Fruit fly (Drosophila melanogaster) whole organism, embryonic: ENCODE data around the gene gish.

Experiments
- Ada2b ChIP-seq: fragments of 200-800 bp; sonication (Bioruptor generic); IDR thresholded peaks from 2 replicates; pipeline ENCODE4 v1.3.6; 2022; ENCODE audit warnings: missing biosample characterization, missing genetic modification characterization
- BEAF-32 ChIP-seq: fragments of 200-800 bp; sonication (Bioruptor generic); optimal IDR thresholded peaks from 3 replicates; lab custom pipeline; 2017; ENCODE audit warnings: missing biosample characterization, missing genetic modification characterization, mild to moderate bottlenecking, moderate library complexity, missing genetic modification reagents
- CG10565 ChIP-seq: fragments of 200-800 bp; sonication (Bioruptor generic); optimal IDR thresholded peaks from 3 replicates; lab custom pipeline; 2016; ENCODE audit warnings: missing biosample characterization, mild to moderate bottlenecking, missing genetic modification characterization
- CG11398 ChIP-seq: fragments of 200-800 bp; sonication (Bioruptor generic); optimal IDR thresholded peaks from 2 replicates; lab custom pipeline; 2016; ENCODE audit warnings: missing biosample characterization, missing genetic modification characterization
- CG11504 ChIP-seq: fragments of 200-800 bp; sonication (Bioruptor generic); optimal IDR thresholded peaks from 3 replicates; lab custom pipeline; 2019; ENCODE audit warnings: missing biosample characterization, mild to moderate bottlenecking, missing genetic modification characterization, moderate library complexity
- CG12071 ChIP-seq: fragments of 200-800 bp; sonication (Bioruptor generic); optimal IDR thresholded peaks from 3 replicates; lab custom pipeline; 2018; ENCODE audit warnings: missing biosample characterization, mild to moderate bottlenecking, missing genetic modification characterization
- CG12155 ChIP-seq: fragments of 200-800 bp; sonication (Bioruptor generic); optimal IDR thresholded peaks from 3 replicates; lab custom pipeline; 2016; ENCODE audit warnings: missing biosample characterization, missing genetic modification characterization
- CG12942 ChIP-seq: fragments of 200-800 bp; sonication (Bioruptor generic); optimal IDR thresholded peaks from 3 replicates; lab custom pipeline; 2016; ENCODE audit warnings: missing biosample characterization, missing genetic modification characterization
- CG14860 ChIP-seq: fragments of 200-800 bp; sonication (Bioruptor generic); IDR thresholded peaks from 3 replicates; pipeline ENCODE4 v1.3.6; 2022; ENCODE audit warnings: missing biosample characterization, missing genetic modification characterization; ENCODE audit not compliant: partially characterized antibody
- CG15269 ChIP-seq: fragments of 200-800 bp; sonication (Bioruptor generic); optimal IDR thresholded peaks from 2 replicates; lab custom pipeline; 2018; ENCODE audit warnings: missing biosample characterization, mild to moderate bottlenecking, missing genetic modification characterization, moderate library complexity
- CG17361 ChIP-seq: fragments of 200-800 bp; sonication (Bioruptor generic); IDR thresholded peaks from 3 replicates; pipeline ENCODE4 v1.3.6; 2022; ENCODE audit warnings: missing biosample characterization, missing genetic modification characterization
- CG1832 ChIP-seq: fragments of 200-800 bp; sonication (Bioruptor generic); optimal IDR thresholded peaks from 2 replicates; lab custom pipeline; 2017; ENCODE audit warnings: missing biosample characterization, mild to moderate bottlenecking, missing genetic modification characterization, inconsistent platforms
- CG30020 ChIP-seq: fragments of 200-800 bp; optimal IDR thresholded peaks from 2 replicates; lab custom pipeline; 2019; ENCODE audit warnings: missing biosample characterization, mild to moderate bottlenecking, missing genetic modification characterization, moderate library complexity
- CG31224 ChIP-seq: fragments of 200-800 bp; sonication (Bioruptor generic); IDR thresholded peaks from 2 replicates; pipeline ENCODE4 v1.3.6; 2022; ENCODE audit warnings: missing biosample characterization, missing genetic modification characterization
- CG31388 ChIP-seq: fragments of 200-800 bp; sonication (Bioruptor generic); optimal IDR thresholded peaks from 2 replicates; lab custom pipeline; 2016; ENCODE audit warnings: missing biosample characterization, missing genetic modification characterization
- CG3163 ChIP-seq: fragments of 200-800 bp; sonication (Bioruptor generic); optimal IDR thresholded peaks from 3 replicates; lab custom pipeline; 2016; ENCODE audit warnings: missing biosample characterization, missing genetic modification characterization
- CG4328 ChIP-seq: fragments of 200-800 bp; sonication (Bioruptor generic); optimal IDR thresholded peaks from 3 replicates; lab custom pipeline; 2017; ENCODE audit warnings: missing biosample characterization, missing genetic modification reagents, missing genetic modification characterization
- CG4404 ChIP-seq: fragments of 200-800 bp; sonication (Bioruptor generic); IDR thresholded peaks from 2 replicates; pipeline ENCODE4 v1.3.6; 2022; ENCODE audit warnings: missing biosample characterization, missing genetic modification characterization
- CG5953 ChIP-seq: fragments of 200-800 bp; sonication (Bioruptor generic); IDR thresholded peaks from 2 replicates; pipeline ENCODE4 v1.3.6; 2022; ENCODE audit warnings: missing biosample characterization, missing genetic modification characterization
- CG9215 ChIP-seq: fragments of 200-800 bp; sonication (Bioruptor generic); IDR thresholded peaks from 2 replicates; pipeline ENCODE4 v1.3.6; 2022; ENCODE audit warnings: missing biosample characterization, missing genetic modification characterization
- CG9437 ChIP-seq: fragments of 200-800 bp; sonication (Bioruptor generic); optimal IDR thresholded peaks from 2 replicates; lab custom pipeline; 2018; ENCODE audit warnings: missing biosample characterization, mild to moderate bottlenecking, missing genetic modification characterization
- CrebB ChIP-seq: fragments of 200-800 bp; sonication (Bioruptor generic); optimal IDR thresholded peaks from 3 replicates; lab custom pipeline; 2018; ENCODE audit warnings: missing biosample characterization, mild to moderate bottlenecking, missing genetic modification characterization
- D19A ChIP-seq: fragments of 200-800 bp; optimal IDR thresholded peaks from 3 replicates; lab custom pipeline; 2019; ENCODE audit warnings: missing biosample characterization, mild to moderate bottlenecking, missing genetic modification characterization, moderate library complexity
- Dad ChIP-seq: fragments of 200-800 bp; sonication (Bioruptor generic); optimal IDR thresholded peaks from 3 replicates; lab custom pipeline; 2016; ENCODE audit warnings: missing biosample characterization, missing genetic modification characterization
- Dp ChIP-seq: fragments of 200-800 bp; sonication (Bioruptor generic); optimal IDR thresholded peaks from 2 replicates; lab custom pipeline; 2018; ENCODE audit warnings: missing biosample characterization, mild to moderate bottlenecking, missing genetic modification characterization, moderate library complexity
- Ets65A ChIP-seq: fragments of 200-800 bp; sonication (Bioruptor generic); peaks from one replicate; lab custom pipeline; 2016; ENCODE audit warnings: missing biosample characterization, missing genetic modification characterization
- Fer1 ChIP-seq: fragments of 200-800 bp; sonication (Bioruptor generic); optimal IDR thresholded peaks from 2 replicates; lab custom pipeline; 2017; ENCODE audit warnings: missing biosample characterization, mild to moderate bottlenecking, missing genetic modification characterization
- H2.0 ChIP-seq: fragments of 200-800 bp; sonication (Bioruptor generic); IDR thresholded peaks from 2 replicates; pipeline ENCODE4 v1.3.6; 2022; ENCODE audit warnings: missing biosample characterization, missing genetic modification characterization
- HLH4C ChIP-seq: fragments of 200-800 bp; sonication (Bioruptor generic); IDR thresholded peaks from 3 replicates; pipeline ENCODE4 v1.3.6; 2022; ENCODE audit warnings: missing biosample characterization, missing genetic modification characterization; ENCODE audit not compliant: partially characterized antibody
- Hand ChIP-seq: fragments of 200-800 bp; sonication (Bioruptor generic); optimal IDR thresholded peaks from 2 replicates; lab custom pipeline; 2017; ENCODE audit warnings: mild to moderate bottlenecking, missing biosample characterization, missing genetic modification reagents, missing genetic modification characterization
- Hr78 ChIP-seq, 2 experiments: fragments of 200-800 bp in 1 of 2; fragments of >200 bp in 1 of 2; sonication (Bioruptor generic) in 1 of 2; optimal IDR thresholded peaks; 2 replicates each; lab custom pipeline; 2017 to 2019; ENCODE audit warnings: missing biosample characterization in 2 of 2, missing genetic modification characterization in 2 of 2, mild to moderate bottlenecking in 1 of 2, moderate library complexity in 1 of 2
- Med ChIP-seq: fragments of 200-800 bp; sonication (Bioruptor generic); peaks from one replicate; lab custom pipeline; 2016; ENCODE audit warnings: missing biosample characterization, missing genetic modification characterization, mild to moderate bottlenecking, inconsistent platforms, moderate library complexity
- Sox102F ChIP-seq: fragments of 200-800 bp; sonication (Bioruptor generic); optimal IDR thresholded peaks from 2 replicates; lab custom pipeline; 2018; ENCODE audit warnings: missing biosample characterization, mild to moderate bottlenecking, missing genetic modification characterization, moderate library complexity
- Sry-β ChIP-seq: fragments of 200-800 bp; sonication (Bioruptor generic); optimal IDR thresholded peaks from 2 replicates; lab custom pipeline; 2018; ENCODE audit warnings: missing biosample characterization, mild to moderate bottlenecking, missing genetic modification characterization, moderate library complexity
- bsh ChIP-seq, 2 experiments: fragments of 200-800 bp; sonication (Bioruptor generic); optimal IDR thresholded peaks; 2 replicates each; lab custom pipeline; 2017 to 2018; ENCODE audit warnings: mild to moderate bottlenecking in 2 of 2, missing biosample characterization in 2 of 2, missing genetic modification characterization in 2 of 2, moderate library complexity in 1 of 2
- caup ChIP-seq: fragments of 200-800 bp; sonication (Bioruptor generic); optimal IDR thresholded peaks from 3 replicates; lab custom pipeline; 2017; ENCODE audit warnings: missing biosample characterization, mild to moderate bottlenecking, missing genetic modification characterization, moderate library complexity; ENCODE audit not compliant: severe bottlenecking
- fu2 ChIP-seq: fragments of 200-800 bp; sonication (Bioruptor generic); optimal IDR thresholded peaks from 2 replicates; lab custom pipeline; 2016; ENCODE audit warnings: missing biosample characterization, missing genetic modification characterization
- gcm ChIP-seq: fragments of 200-800 bp; sonication (Bioruptor generic); optimal IDR thresholded peaks from 2 replicates; lab custom pipeline; 2019; ENCODE audit warnings: missing biosample characterization, mild to moderate bottlenecking, missing genetic modification characterization, moderate library complexity
- jigr1 ChIP-seq: fragments of 200-800 bp; sonication (Bioruptor generic); IDR thresholded peaks from 3 replicates; pipeline ENCODE4 v1.3.6; 2022; ENCODE audit warnings: missing biosample characterization, missing genetic modification characterization
- kah ChIP-seq: fragments of 200-800 bp; sonication (Bioruptor generic); optimal IDR thresholded peaks from 2 replicates; lab custom pipeline; 2018; ENCODE audit warnings: missing biosample characterization, mild to moderate bottlenecking, missing genetic modification characterization
- pan ChIP-seq, 4 experiments: fragments of >200 bp in 3 of 4; fragments of 200-800 bp in 1 of 4; sonication (Bioruptor generic) in 1 of 4; optimal IDR thresholded peaks in 3 of 4; IDR thresholded peaks in 1 of 4; 2 replicates each; pipeline versions ENCODE4 v1.3.6 to Lab custom; 2017 to 2022; ENCODE audit warnings: missing biosample characterization in 2 of 4, missing genetic modification characterization in 2 of 4, mixed read lengths in 1 of 4
- phol ChIP-seq: fragments of 200-800 bp; sonication (Bioruptor generic); optimal IDR thresholded peaks from 3 replicates; lab custom pipeline; 2018; ENCODE audit warnings: missing biosample characterization, mild to moderate bottlenecking, missing genetic modification characterization, moderate library complexity
- run ChIP-seq: fragments of 200-800 bp; sonication (Bioruptor generic); optimal IDR thresholded peaks from 3 replicates; lab custom pipeline; 2018; ENCODE audit warnings: missing biosample characterization, mild to moderate bottlenecking, missing genetic modification characterization
- scrt ChIP-seq: fragments of 200-800 bp; sonication (Bioruptor generic); optimal IDR thresholded peaks from 2 replicates; lab custom pipeline; 2018; ENCODE audit warnings: missing biosample characterization, mild to moderate bottlenecking, missing genetic modification characterization, moderate library complexity
- stc ChIP-seq: fragments of 200-800 bp; sonication (Bioruptor generic); IDR thresholded peaks from 2 replicates; pipeline ENCODE4 v1.3.6; 2022; ENCODE audit warnings: missing biosample characterization, missing genetic modification characterization
- tll ChIP-seq, 2 experiments: fragments of 200-800 bp in 1 of 2; fragments of >200 bp in 1 of 2; sonication (Bioruptor generic) in 1 of 2; optimal IDR thresholded peaks; 2 replicates each; lab custom pipeline; 2017 to 2019; ENCODE audit warnings: missing biosample characterization in 2 of 2, missing genetic modification characterization in 2 of 2, mild to moderate bottlenecking in 1 of 2, moderate library complexity in 1 of 2
- tx ChIP-seq: fragments of 200-800 bp; sonication (Bioruptor generic); optimal IDR thresholded peaks from 2 replicates; lab custom pipeline; 2016; ENCODE audit warnings: missing biosample characterization, missing genetic modification characterization

The gish gene

DNA sequence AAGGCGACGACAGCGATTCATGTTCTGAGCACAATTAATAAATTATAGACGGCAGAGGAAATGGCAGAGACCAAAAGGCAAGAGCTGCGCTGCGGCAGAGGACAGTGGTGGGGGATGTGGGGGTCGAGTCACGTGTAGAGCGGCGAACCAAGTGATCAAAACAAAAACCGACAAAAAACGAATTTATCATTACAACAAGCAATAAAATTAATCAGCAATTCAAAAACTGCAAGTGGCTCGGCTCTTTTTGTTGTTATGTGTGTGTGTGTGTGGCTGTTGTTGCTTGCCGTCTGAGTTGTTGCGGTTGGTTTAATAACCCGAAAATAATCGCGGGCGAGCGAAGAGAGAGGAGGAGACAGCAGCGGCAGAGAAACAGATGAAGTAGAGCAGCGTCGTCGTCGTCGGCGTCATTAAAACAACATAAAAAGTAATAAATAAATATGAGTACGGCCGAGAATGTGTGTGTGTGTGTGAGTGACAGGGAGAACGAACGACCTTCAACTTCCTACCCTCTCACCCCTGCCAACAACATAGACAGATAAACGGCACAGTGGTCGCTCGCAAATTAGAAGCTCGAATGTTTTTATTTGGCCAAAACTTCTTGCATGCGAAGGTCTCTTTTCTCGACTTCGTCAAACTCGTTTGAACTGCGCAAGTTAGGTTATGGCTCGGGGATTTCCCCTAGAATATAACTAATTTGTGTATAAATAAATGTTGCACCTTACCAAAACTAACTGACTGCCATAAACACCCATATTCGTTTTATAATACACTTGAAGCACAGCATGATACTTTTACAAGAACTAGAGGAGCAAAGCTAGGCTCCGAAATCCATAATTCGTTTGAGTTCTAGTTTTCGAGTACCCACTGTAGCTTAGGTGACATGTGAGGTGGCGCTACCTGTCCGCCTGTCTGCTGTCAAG is 40.6 kb upstream of the gish start (continued):
- TF ChIP-seq scrt (GFP tag; lab: Kevin White, UChicago) (peak; percentile 39), CG9215 (GFP tag; lab: Robert Waterston, UW) (no peak), CG31224 (GFP tag; lab: Robert Waterston, UW) (no peak), Ets65A (GFP tag; lab: Kevin White, UChicago) (peak; percentile 94), HLH4C (no peak), CG9437 (GFP tag; lab: Kevin White, UChicago) (peak; percentile 81), Dp (GFP tag; lab: Kevin White, UChicago) (no peak), fu2 (peak; percentile 64), stc (GFP tag; lab: Robert Waterston, UW) (no peak), Med (GFP tag; lab: Kevin White, UChicago) (peak; percentile 93), tx (GFP tag; lab: Kevin White, UChicago) (peak; percentile 64), Ada2b (no peak), D19A (tag; lab: Kevin White, UChicago) (peak; percentile 70), jigr1 (GFP tag; lab: Robert Waterston, UW) (no peak), CG31388 (GFP tag; lab: Kevin White, UChicago) (peak; percentile 15), H2.0 (no peak), kah (GFP tag; lab: Kevin White, UChicago) (peak; percentile 47), CG3163 (GFP tag; lab: Kevin White, UChicago) (peak; percentile 50), Hand (peak; percentile 78), run (tag; lab: Kevin White, UChicago) (peak; percentile 24), CG14860 (GFP tag; lab: Robert Waterston, UW) (no peak), caup (GFP tag; lab: Kevin White, UChicago) (peak; percentile 64), CG5953 (no peak), CG12155 (GFP tag; lab: Kevin White, UChicago) (peak; percentile 58), CG4328 (GFP tag; lab: Kevin White, UChicago) (peak; percentile 38), CG30020 (tag; lab: Kevin White, UChicago) (peak; percentile 25), CG17361 (GFP tag; lab: Robert Waterston, UW) (no peak), Dad (GFP tag; lab: Kevin White, UChicago) (peak; percentile 9), CG10565 (GFP tag; lab: Kevin White, UChicago) (peak; percentile 5), CG15269 (tag; lab: Kevin White, UChicago) (peak; percentile 81), CG1832 (GFP tag; lab: Kevin White, UChicago) (no peak), bsh (GFP tag; optimal IDR thresholded peaks at IDR 0.05; lab: Kevin White, UChicago) (peak; percentile 51 to 71), CG11504 (tag; lab: Kevin White, UChicago) (peak; percentile 87), BEAF-32 (GFP tag; lab: Kevin White, UChicago) (no peak), CrebB (tag; lab: Kevin White, UChicago) (no peak), CG11398 (GFP tag; lab: Kevin White, UChicago) (peak; percentile 66), Sox102F (peak; percentile 77), CG12942 (GFP tag; lab: Kevin White, UChicago) (peak; percentile 51), CG4404 (GFP tag; lab: Robert Waterston, UW) (no peak), phol (peak; percentile 86), tll (GFP tag; optimal IDR thresholded peaks at IDR 0.05; lab: Kevin White, UChicago) (peak; percentile 13 to 39), pan (optimal IDR thresholded peaks at IDR 0.05; lab: Kevin White, UChicago) (no peak), pan (GFP tag; optimal IDR thresholded peaks at IDR 0.05 in 1 of 2, IDR thresholded peaks at IDR 0.05 in 1 of 2) (no peak), CG12071 (GFP tag; lab: Kevin White, UChicago) (peak; percentile 16), gcm (GFP tag; lab: Kevin White, UChicago) (peak; percentile 42), Fer1 (peak; percentile 77), Hr78 (GFP tag; optimal IDR thresholded peaks at IDR 0.05; lab: Kevin White, UChicago) (peak in 1 of 2 experiments; percentile 95), Sry-β (GFP tag; lab: Kevin White, UChicago) (no peak)
